Fruit fly (Drosophila melanogaster): Measurements from ENCODE around the gene Fit1.

dm6 chr3L:4117493-4117892 is 14.1 kb downstream of the Fit1 start:
- TF ChIP-seq pad (GFP tag; optimal IDR thresholded peaks at IDR 0.05) (no peak), Crg-1 (GFP tag; optimal IDR thresholded peaks at IDR 0.05) (no peak), CG11617 (GFP tag; optimal IDR thresholded peaks at IDR 0.05) (no peak), CG7101 (tag; optimal IDR thresholded peaks at IDR 0.05) (no peak), Mnt (GFP tag; optimal IDR thresholded peaks at IDR 0.05) (no peak)
